Worm (Caenorhabditis elegans) whole organism, L1 larva: ENCODE data around the gene rsa-2.

Experiments
- C34B4.2 ChIP-seq: sonication (generic microtip); optimal IDR thresholded peaks from 2 replicates; lab custom pipeline; 2017; ENCODE audit warnings: mild to moderate bottlenecking, missing genetic modification characterization, missing compliant biosample characterization
- alr-1 ChIP-seq: fragments of 200-800 bp; sonication (Bioruptor generic); optimal IDR thresholded peaks from 2 replicates; lab custom pipeline; 2018; ENCODE audit warnings: borderline replicate concordance, mild to moderate bottlenecking, missing genetic modification characterization, missing compliant biosample characterization
- aly-2 ChIP-seq: fragments of 150-350 bp; optimal IDR thresholded peaks from 2 replicates; lab custom pipeline; 2014; ENCODE audit warnings: missing biosample characterization, missing genetic modification characterization
- ama-1 ChIP-seq: fragments of 150-350 bp; optimal IDR thresholded peaks from 2 replicates; lab custom pipeline; 2014
- blmp-1 ChIP-seq: fragments of 150-350 bp; optimal IDR thresholded peaks from 2 replicates; lab custom pipeline; 2014; ENCODE audit warnings: missing biosample characterization, missing genetic modification characterization
- ceh-82 ChIP-seq, 3 experiments: fragments of 150-350 bp in 1 of 3; sonication (generic microtip) in 2 of 3; optimal IDR thresholded peaks; 2 replicates each; lab custom pipeline; 2014 to 2017; ENCODE audit warnings: missing biosample characterization in 3 of 3, missing genetic modification characterization in 3 of 3
- ceh-90 ChIP-seq: sonication (generic microtip); optimal IDR thresholded peaks from 2 replicates; lab custom pipeline; 2016; ENCODE audit warnings: missing genetic modification characterization, missing compliant biosample characterization
- dpl-1 ChIP-seq, 3 experiments: fragments of 150-350 bp in 2 of 3; sonication (generic microtip) in 1 of 3; optimal IDR thresholded peaks; 2 replicates each; lab custom pipeline; 2014 to 2017; ENCODE audit warnings: missing biosample characterization in 3 of 3, missing genetic modification characterization in 3 of 3, missing genetic modification reagents in 3 of 3
- dsc-1 ChIP-seq: sonication (generic microtip); optimal IDR thresholded peaks from 2 replicates; lab custom pipeline; 2016; ENCODE audit warnings: mild to moderate bottlenecking, missing genetic modification characterization, missing compliant biosample characterization
- efl-1 ChIP-seq, 4 experiments: fragments of 150-350 bp; optimal IDR thresholded peaks in 3 of 4; peaks in 1 of 4; 1 replicate in 1 of 4; 2 replicates in 3 of 4; lab custom pipeline; 2014; ENCODE audit warnings: missing biosample characterization in 2 of 4, missing genetic modification characterization in 2 of 4, missing genetic modification reagents in 2 of 4
- efl-3 ChIP-seq: fragments of 200-800 bp; sonication (Bioruptor generic); optimal IDR thresholded peaks from 2 replicates; lab custom pipeline; 2018; ENCODE audit warnings: mild to moderate bottlenecking, missing genetic modification characterization, missing compliant biosample characterization
- egl-27 ChIP-seq, 2 experiments: fragments of 150-350 bp in 1 of 2; sonication (generic microtip); optimal IDR thresholded peaks; 3 replicates each; lab custom pipeline; 2017 to 2018; ENCODE audit warnings: missing biosample characterization in 2 of 2, missing genetic modification characterization in 2 of 2, missing genetic modification reagents in 2 of 2
- elt-2 ChIP-seq: sonication (generic microtip); optimal IDR thresholded peaks from 2 replicates; lab custom pipeline; 2016; ENCODE audit warnings: missing genetic modification characterization, mild to moderate bottlenecking, inconsistent platforms, missing compliant biosample characterization, missing genetic modification reagents
- ets-5 ChIP-seq: fragments of 200-800 bp; sonication (Bioruptor generic); IDR thresholded peaks from 2 replicates; pipeline ENCODE4 v1.3.6; 2022; ENCODE audit warnings: missing genetic modification characterization, missing compliant biosample characterization
- fkh-4 ChIP-seq: sonication (generic microtip); optimal IDR thresholded peaks from 2 replicates; lab custom pipeline; 2016; ENCODE audit warnings: missing compliant biosample characterization, missing genetic modification characterization, borderline replicate concordance
- hlh-17 ChIP-seq: fragments of 200-800 bp; sonication (Bioruptor generic); optimal IDR thresholded peaks from 2 replicates; lab custom pipeline; 2018; ENCODE audit warnings: missing genetic modification characterization, mild to moderate bottlenecking, missing compliant biosample characterization, moderate library complexity, borderline replicate concordance
- hlh-4 ChIP-seq: sonication (generic microtip); optimal IDR thresholded peaks from 2 replicates; lab custom pipeline; 2016; ENCODE audit warnings: mild to moderate bottlenecking, missing genetic modification characterization, missing compliant biosample characterization
- jun-1 ChIP-seq: fragments of 150-350 bp; optimal IDR thresholded peaks from 2 replicates; lab custom pipeline; 2014; ENCODE audit warnings: missing biosample characterization, missing genetic modification reagents, missing genetic modification characterization
- lin-35 ChIP-seq, 2 experiments: fragments of 150-350 bp; optimal IDR thresholded peaks; 2 replicates each; lab custom pipeline; 2014; ENCODE audit warnings: missing biosample characterization in 2 of 2, missing genetic modification characterization in 2 of 2, missing genetic modification reagents in 2 of 2
- lir-3 ChIP-seq: sonication (generic microtip); optimal IDR thresholded peaks from 2 replicates; lab custom pipeline; 2016; ENCODE audit warnings: mild to moderate bottlenecking, missing genetic modification characterization, moderate library complexity, missing compliant biosample characterization; ENCODE audit not compliant: poor library complexity
- mef-2 ChIP-seq: fragments of 150-350 bp; optimal IDR thresholded peaks from 2 replicates; lab custom pipeline; 2014; ENCODE audit warnings: missing biosample characterization, missing genetic modification characterization
- nhr-20 ChIP-seq: sonication (generic microtip); optimal IDR thresholded peaks from 2 replicates; lab custom pipeline; 2016; ENCODE audit warnings: mild to moderate bottlenecking, missing genetic modification characterization, missing compliant biosample characterization
- nhr-237 ChIP-seq: fragments of 150-350 bp; optimal IDR thresholded peaks from 2 replicates; lab custom pipeline; 2014; ENCODE audit warnings: missing biosample characterization, missing genetic modification characterization
- nhr-47 ChIP-seq: sonication (generic microtip); optimal IDR thresholded peaks from 2 replicates; lab custom pipeline; 2016; ENCODE audit warnings: mild to moderate bottlenecking, missing genetic modification characterization, moderate library complexity, missing compliant biosample characterization
- nhr-71 ChIP-seq: sonication (generic microtip); optimal IDR thresholded peaks from 2 replicates; lab custom pipeline; 2016; ENCODE audit warnings: mild to moderate bottlenecking, missing genetic modification characterization, moderate library complexity, missing compliant biosample characterization
- nhr-77 ChIP-seq: fragments of 150-350 bp; optimal IDR thresholded peaks from 2 replicates; lab custom pipeline; 2014; ENCODE audit warnings: missing biosample characterization, missing genetic modification characterization
- nhr-84 ChIP-seq: sonication (generic microtip); optimal IDR thresholded peaks from 2 replicates; lab custom pipeline; 2017; ENCODE audit warnings: missing biosample characterization, missing genetic modification characterization
- nhr-85 ChIP-seq: sonication (generic microtip); peaks from one replicate; lab custom pipeline; 2016; ENCODE audit warnings: missing genetic modification characterization, inconsistent platforms, missing compliant biosample characterization
- pag-3 ChIP-seq: sonication (generic microtip); optimal IDR thresholded peaks from 2 replicates; lab custom pipeline; 2017; ENCODE audit warnings: missing genetic modification characterization, mild to moderate bottlenecking, missing compliant biosample characterization, antibody characterized with exemption, borderline replicate concordance; ENCODE audit not compliant: insufficient read depth
- pax-3 ChIP-seq: fragments of 200-800 bp; sonication (Bioruptor generic); optimal IDR thresholded peaks from 2 replicates; lab custom pipeline; 2018; ENCODE audit warnings: mild to moderate bottlenecking, missing genetic modification characterization, moderate library complexity, missing compliant biosample characterization
- skn-1 ChIP-seq: fragments of 150-350 bp; optimal IDR thresholded peaks from 2 replicates; lab custom pipeline; 2014; ENCODE audit warnings: missing biosample characterization, missing genetic modification characterization
- sox-4 ChIP-seq: sonication (generic microtip); optimal IDR thresholded peaks from 2 replicates; lab custom pipeline; 2016; ENCODE audit warnings: missing genetic modification characterization, missing compliant biosample characterization
- tlp-1 ChIP-seq: fragments of 150-350 bp; optimal IDR thresholded peaks from 2 replicates; lab custom pipeline; 2014; ENCODE audit warnings: missing biosample characterization, missing genetic modification characterization
- unc-30 ChIP-seq: sonication (generic microtip); optimal IDR thresholded peaks from 2 replicates; lab custom pipeline; 2017; ENCODE audit warnings: missing biosample characterization, missing genetic modification characterization
- unc-86 ChIP-seq: sonication (generic microtip); optimal IDR thresholded peaks from 2 replicates; lab custom pipeline; 2016; ENCODE audit warnings: missing genetic modification characterization, missing compliant biosample characterization
- unc-98 ChIP-seq: fragments of 200-800 bp; sonication (Bioruptor generic); IDR thresholded peaks from 2 replicates; pipeline ENCODE4 v1.3.6; 2022; ENCODE audit warnings: missing genetic modification characterization, missing compliant biosample characterization
- vab-15 ChIP-seq: sonication (generic microtip); optimal IDR thresholded peaks from 2 replicates; lab custom pipeline; 2017; ENCODE audit warnings: missing genotype, mild to moderate bottlenecking, missing genetic modification characterization, missing compliant biosample characterization
- zip-4 ChIP-seq: fragments of 200-800 bp; sonication (Bioruptor generic); optimal IDR thresholded peaks from 2 replicates; lab custom pipeline; 2018; ENCODE audit warnings: mild to moderate bottlenecking, missing genetic modification characterization, moderate library complexity, missing compliant biosample characterization
- ztf-11 ChIP-seq, 2 experiments: sonication (generic microtip); optimal IDR thresholded peaks; 2 replicates each; lab custom pipeline; 2016 to 2017; ENCODE audit warnings: missing genetic modification characterization in 2 of 2, missing biosample characterization in 1 of 2, missing compliant biosample characterization in 1 of 2
- ztf-4 ChIP-seq: fragments of 150-350 bp; optimal IDR thresholded peaks from 2 replicates; lab custom pipeline; 2014; ENCODE audit warnings: missing biosample characterization, missing genetic modification characterization

rsa-2 gene

DNA sequence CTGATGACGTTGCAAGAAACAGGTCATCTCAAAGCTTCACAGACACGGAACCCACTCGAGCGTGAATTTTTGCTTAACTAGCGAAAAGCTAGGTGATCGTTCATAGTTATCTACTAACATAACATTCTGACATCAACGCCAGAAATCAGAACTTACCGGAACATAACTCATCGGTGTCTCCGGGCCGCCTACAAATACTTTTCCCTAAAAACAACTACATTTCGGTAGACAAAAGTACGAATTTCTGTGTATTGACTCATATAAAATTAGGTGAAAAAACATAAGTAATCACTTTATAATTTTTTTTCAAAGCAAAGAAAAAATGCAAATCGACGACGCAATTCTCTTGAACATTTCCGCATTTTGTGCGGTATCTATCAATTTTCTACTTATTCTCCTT, 10.9 kb downstream of the rsa-2 start, which contains the start of gene str-261:
Gene str-261 (plus strand): TSS at position 301 of the 400 bp plus-strand sequence.
- no peak for TF ChIP-seq hlh-17 (GFP tag; lab: Kevin White, UChicago)
- TF ChIP-seq blmp-1 (tag; lab: Kevin White, UChicago), result no peak
- TF ChIP-seq efl-1 (optimal IDR thresholded peaks at IDR 0.05; lab: Kevin White, UChicago), result no peak
- peak in 1 of 2 experiments; percentile 13 for TF ChIP-seq efl-1 (GFP tag; optimal IDR thresholded peaks at IDR 0.05 in 1 of 2; lab: Kevin White, UChicago)

DNA sequence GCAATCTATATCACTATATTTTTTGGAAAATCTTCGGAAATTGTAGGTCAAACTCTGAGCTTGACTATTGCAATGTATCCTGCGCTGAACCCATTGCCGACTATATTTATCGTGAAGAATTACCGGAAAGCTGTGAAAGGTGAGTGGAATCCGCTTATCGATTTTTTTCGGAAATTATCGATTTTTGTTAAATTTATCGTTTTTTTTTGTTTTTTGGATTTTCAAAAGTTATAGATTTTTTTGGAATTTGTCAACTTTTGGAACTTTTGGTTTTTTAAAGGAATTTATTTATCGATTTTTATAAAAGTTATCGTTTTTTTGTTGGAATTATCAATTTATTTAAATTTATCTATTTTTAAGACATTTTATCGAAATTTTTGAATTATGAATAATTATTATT, 13.5 kb downstream of the rsa-2 start:
- TF ChIP-seq jun-1 (tag; lab: Kevin White, UChicago) (no peak), lin-35 (GFP tag; optimal IDR thresholded peaks at IDR 0.05; lab: Kevin White, UChicago) (no peak), elt-2 (tag; lab: Kevin White, UChicago) (no peak), hlh-4 (tag; lab: Kevin White, UChicago) (no peak), lir-3 (no peak), nhr-71 (tag; lab: Kevin White, UChicago) (no peak), nhr-84 (tag; lab: Kevin White, UChicago) (no peak), nhr-47 (no peak)

DNA sequence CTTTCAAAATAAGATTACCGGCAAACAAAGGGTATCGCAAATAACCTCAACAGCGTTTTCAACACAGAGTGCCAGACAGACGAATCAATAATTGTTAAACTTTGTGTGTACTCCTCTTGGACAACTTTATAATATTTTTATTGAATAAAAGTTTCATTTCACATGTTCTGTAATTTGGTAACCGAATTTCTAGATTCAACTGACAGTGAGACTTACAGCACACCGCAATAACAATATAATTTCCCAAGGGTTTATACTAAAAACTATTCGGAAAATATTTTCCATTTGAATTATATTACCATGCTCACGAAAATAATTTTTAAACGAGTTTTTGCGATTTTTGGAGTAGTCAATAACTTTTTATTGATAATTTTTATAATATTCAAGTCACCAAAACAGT, 14.1 kb downstream of the rsa-2 start, which contains the start of gene str-246:
Gene str-246 (plus strand): TSS at position 301 of the 400 bp plus-strand sequence.
- TF ChIP-seq zip-4 (GFP tag; lab: Kevin White, UChicago) (no peak), skn-1 (no peak), vab-15 (tag; lab: Kevin White, UChicago) (no peak), nhr-77 (tag; lab: Kevin White, UChicago) (no peak), elt-2 (tag; lab: Kevin White, UChicago) (no peak), ztf-4 (tag; lab: Kevin White, UChicago) (no peak), tlp-1 (no peak), dpl-1 (GFP tag; optimal IDR thresholded peaks at IDR 0.05; lab: Kevin White, UChicago) (no peak), pax-3 (tag; lab: Kevin White, UChicago) (no peak), unc-98 (GFP tag; lab: Robert Waterston, UW) (no peak), ama-1 (lab: Kevin White, UChicago) (no peak), nhr-84 (tag; lab: Kevin White, UChicago) (no peak), fkh-4 (tag; lab: Kevin White, UChicago) (no peak), hlh-17 (GFP tag; lab: Kevin White, UChicago) (no peak), efl-3 (no peak), ceh-82 (tag; optimal IDR thresholded peaks at IDR 0.05; lab: Kevin White, UChicago) (no peak), nhr-237 (no peak), egl-27 (tag; optimal IDR thresholded peaks at IDR 0.05; lab: Kevin White, UChicago) (no peak), mef-2 (tag; lab: Kevin White, UChicago) (no peak)

DNA sequence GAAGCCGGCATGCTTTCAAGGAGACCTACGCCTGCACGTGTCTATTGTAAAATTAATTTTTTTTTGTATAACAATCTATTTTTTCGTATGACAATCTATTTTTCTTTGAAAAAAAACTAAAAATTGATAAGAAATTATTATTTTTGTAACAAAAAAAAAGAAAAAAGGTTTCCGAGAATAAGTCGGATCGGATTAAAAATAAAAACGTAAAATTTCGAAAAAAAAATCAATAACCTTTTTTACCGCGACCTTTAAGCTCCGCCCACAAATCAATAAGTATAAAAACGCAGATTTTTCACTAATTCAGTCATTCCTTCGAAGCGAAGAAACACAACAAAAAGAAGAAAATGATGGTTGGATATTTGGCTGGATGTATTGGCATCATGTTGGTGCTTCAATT, 16.2 kb downstream of the rsa-2 start, which contains the start of gene W09D6.4:
Gene W09D6.4 (plus strand): TSS at position 301 of the 400 bp plus-strand sequence.
- TF ChIP-seq nhr-20 (tag; lab: Kevin White, UChicago) (no peak), alr-1 (no peak), ets-5 (GFP tag; lab: Robert Waterston, UW) (no peak), vab-15 (tag; lab: Kevin White, UChicago) (no peak), sox-4 (no peak), aly-2 (no peak), nhr-71 (tag; lab: Kevin White, UChicago) (no peak), elt-2 (tag; lab: Kevin White, UChicago) (no peak), unc-86 (tag; lab: Kevin White, UChicago) (no peak), unc-30 (tag; lab: Kevin White, UChicago) (no peak)

DNA sequence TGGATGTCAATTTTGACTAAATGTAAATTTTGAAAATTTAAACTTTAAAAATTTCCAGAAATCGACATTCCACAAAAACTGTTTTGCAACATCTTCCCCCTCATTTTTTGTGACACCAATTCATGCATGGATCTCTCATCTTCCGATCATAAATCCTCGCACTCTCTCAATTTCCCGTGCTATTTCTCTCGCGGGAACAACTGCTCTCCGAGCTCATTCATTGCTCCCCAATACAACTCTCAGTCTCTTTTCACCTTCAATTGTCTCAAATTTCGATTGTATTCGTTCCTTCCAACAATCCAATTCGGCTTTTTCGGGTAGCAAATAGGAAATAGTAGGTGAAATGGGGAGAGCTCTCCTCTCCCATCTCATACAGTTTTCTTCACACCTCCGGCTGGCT, 19.3 kb downstream of the rsa-2 start:
- no peak for TF ChIP-seq dsc-1 (tag; lab: Kevin White, UChicago)
- no peak for TF ChIP-seq C34B4.2
- TF ChIP-seq pag-3 (tag; lab: Kevin White, UChicago), result no peak
- no peak for TF ChIP-seq nhr-71 (tag; lab: Kevin White, UChicago)
- TF ChIP-seq ztf-11 (tag; optimal IDR thresholded peaks at IDR 0.05; lab: Kevin White, UChicago), result no peak
- TF ChIP-seq pax-3 (tag; lab: Kevin White, UChicago), result no peak
- TF ChIP-seq fkh-4 (tag; lab: Kevin White, UChicago), result no peak
- TF ChIP-seq ceh-90 (tag; lab: Kevin White, UChicago), result no peak
- TF ChIP-seq vab-15 (tag; lab: Kevin White, UChicago), result no peak
- TF ChIP-seq nhr-20 (tag; lab: Kevin White, UChicago), result no peak
- no peak for TF ChIP-seq efl-1 (optimal IDR thresholded peaks at IDR 0.05; lab: Kevin White, UChicago)
- TF ChIP-seq efl-1 (GFP tag; optimal IDR thresholded peaks at IDR 0.05 in 1 of 2; lab: Kevin White, UChicago), result peak in 1 of 2 experiments; percentile 79
- peak; percentile 28 for TF ChIP-seq nhr-85 (tag; lab: Kevin White, UChicago)
- no peak for TF ChIP-seq lin-35 (GFP tag; optimal IDR thresholded peaks at IDR 0.05; lab: Kevin White, UChicago)
- no peak for TF ChIP-seq hlh-17 (GFP tag; lab: Kevin White, UChicago)
